Worm (Caenorhabditis elegans): ENCODE measurements around the gene Y44A6D.6.

- TF ChIP-seq unc-62 (GFP tag; optimal IDR thresholded peaks at IDR 0.05) (no peak), ama-1 (optimal IDR thresholded peaks at IDR 0.05) (no peak), snpc-4 (tag; optimal IDR thresholded peaks at IDR 0.05) (no peak), nhr-77 (tag; optimal IDR thresholded peaks at IDR 0.05) (no peak), ZK546.5 (tag; optimal IDR thresholded peaks at IDR 0.05) (no peak), fos-1 (tag; optimal IDR thresholded peaks at IDR 0.05) (no peak), elt-2 (tag; optimal IDR thresholded peaks at IDR 0.05) (no peak), aly-2 (tag; optimal IDR thresholded peaks at IDR 0.05) (no peak), R02D3.7 (tag; optimal IDR thresholded peaks at IDR 0.05) (no peak)
Measured at ce11 chrV:20770061-20770460, 37.1 kb upstream of the Y44A6D.6 start, which contains the start of gene elp-1.

Measured in whole organism, L3 larva.